Worm (Caenorhabditis elegans) whole organism, L2 larva: ENCODE data around the gene sqt-2.

Experiments used
- C34F6.9 ChIP-seq: fragments of 150-350 bp; optimal IDR thresholded peaks from 2 replicates; lab custom pipeline; 2014; ENCODE audit warnings: missing biosample characterization, missing genetic modification characterization
- blmp-1 ChIP-seq: sonication (generic microtip); optimal IDR thresholded peaks from 2 replicates; lab custom pipeline; 2017; ENCODE audit warnings: missing genetic modification characterization, mild to moderate bottlenecking, missing compliant biosample characterization, antibody characterized with exemption, moderate library complexity; ENCODE audit not compliant: insufficient read depth
- dmd-4 ChIP-seq: sonication (generic microtip); optimal IDR thresholded peaks from 2 replicates; lab custom pipeline; 2017; ENCODE audit warnings: missing biosample characterization, missing genetic modification characterization
- gmeb-1 ChIP-seq: fragments of 150-350 bp; optimal IDR thresholded peaks from 2 replicates; lab custom pipeline; 2014; ENCODE audit warnings: missing biosample characterization, missing genetic modification characterization
- mdl-1 ChIP-seq, 2 experiments: fragments of 150-350 bp in 1 of 2; sonication (generic microtip) in 1 of 2; optimal IDR thresholded peaks; 2 replicates each; lab custom pipeline; 2017; ENCODE audit warnings: missing biosample characterization in 2 of 2, missing genetic modification characterization in 2 of 2
- nhr-10 ChIP-seq: sonication (generic microtip); optimal IDR thresholded peaks from 2 replicates; lab custom pipeline; 2017; ENCODE audit warnings: missing biosample characterization, missing genetic modification characterization
- nhr-237 ChIP-seq: fragments of 150-350 bp; optimal IDR thresholded peaks from 2 replicates; lab custom pipeline; 2014; ENCODE audit warnings: missing biosample characterization, missing genetic modification characterization
- skn-1 ChIP-seq: sonication (generic microtip); optimal IDR thresholded peaks from 2 replicates; lab custom pipeline; 2017; ENCODE audit warnings: missing biosample characterization, missing genetic modification characterization
- snpc-4 ChIP-seq: fragments of 150-350 bp; optimal IDR thresholded peaks from 2 replicates; lab custom pipeline; 2014; ENCODE audit warnings: missing biosample characterization, missing genetic modification characterization
- zag-1 ChIP-seq: fragments of 150-350 bp; optimal IDR thresholded peaks from 2 replicates; lab custom pipeline; 2014; ENCODE audit warnings: missing biosample characterization, missing genetic modification characterization
- ztf-4 ChIP-seq: fragments of 150-350 bp; optimal IDR thresholded peaks from 2 replicates; lab custom pipeline; 2014; ENCODE audit warnings: missing biosample characterization, missing genetic modification characterization

- TF ChIP-seq snpc-4 (tag; lab: Kevin White, UChicago): no peak
- TF ChIP-seq nhr-237 (tag; lab: Kevin White, UChicago): no peak
- no peak for TF ChIP-seq zag-1 (tag; lab: Kevin White, UChicago)
- no peak for TF ChIP-seq ztf-4 (tag; lab: Kevin White, UChicago)
- TF ChIP-seq nhr-10 (tag; lab: Kevin White, UChicago): no peak
- TF ChIP-seq C34F6.9 (tag; lab: Kevin White, UChicago): no peak
- TF ChIP-seq dmd-4: no peak
- TF ChIP-seq blmp-1 (tag; lab: Kevin White, UChicago): no peak
- no peak for TF ChIP-seq skn-1 (tag; lab: Kevin White, UChicago)
- no peak for TF ChIP-seq mdl-1 (tag; optimal IDR thresholded peaks at IDR 0.05; lab: Kevin White, UChicago)
- no peak for TF ChIP-seq gmeb-1 (tag; lab: Kevin White, UChicago)
These were observed 11.3 kb upstream of the sqt-2 start, which contains the start of gene best-4 for ce11 chrII:11783-12182.
